Fruit fly (Drosophila melanogaster): ENCODE data around the gene HIP.

HIP gene

DNA sequence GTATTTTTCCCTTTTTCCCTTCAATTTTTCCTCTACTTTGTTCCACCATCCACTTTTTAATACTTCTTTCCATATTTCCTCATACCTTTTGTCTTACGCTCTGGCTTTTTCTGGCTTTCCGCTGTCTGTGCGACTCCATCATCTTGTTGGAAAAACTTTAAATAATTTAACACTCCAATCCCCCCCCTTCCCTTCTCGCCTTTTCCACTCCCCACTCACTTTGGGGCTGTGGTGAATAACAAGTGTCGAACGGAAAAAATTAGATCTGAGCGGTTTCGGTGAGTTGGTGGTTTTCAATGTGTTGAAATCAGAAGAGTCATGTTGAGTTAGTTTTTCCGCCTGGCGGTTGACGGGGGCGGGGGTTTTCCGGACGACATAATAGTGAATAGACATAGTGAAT, 31.9 kb upstream of the HIP start:
- TF ChIP-seq Myc (optimal IDR thresholded peaks at IDR 0.05) (no peak), psq (GFP tag; optimal IDR thresholded peaks at IDR 0.05) (no peak), N (GFP tag; optimal IDR thresholded peaks at IDR 0.05) (no peak), br (GFP tag; optimal IDR thresholded peaks at IDR 0.05) (no peak), Rel (GFP tag; optimal IDR thresholded peaks at IDR 0.05) (no peak), Rel (tag; optimal IDR thresholded peaks at IDR 0.05) (no peak), dl (GFP tag; optimal IDR thresholded peaks at IDR 0.05; ENCODE audit: insufficient read depth in 1 of 2, partially characterized antibody in 2 of 2) (no peak), dsf (GFP tag; optimal IDR thresholded peaks at IDR 0.05; ENCODE audit: borderline replicate concordance) (no peak), pan (optimal IDR thresholded peaks at IDR 0.05) (no peak), h (GFP tag; optimal IDR thresholded peaks at IDR 0.05) (no peak), Hr83 (GFP tag; optimal IDR thresholded peaks at IDR 0.05; ENCODE audit: poor library complexity, severe bottlenecking) (no peak), jim (GFP tag; optimal IDR thresholded peaks at IDR 0.05) (no peak), Mio (GFP tag; optimal IDR thresholded peaks at IDR 0.05) (no peak), Vsx2 (GFP tag; optimal IDR thresholded peaks at IDR 0.05; ENCODE audit: partially characterized antibody) (no peak), sage (GFP tag; optimal IDR thresholded peaks at IDR 0.05) (no peak), Sp1 (GFP tag; optimal IDR thresholded peaks at IDR 0.05) (no peak), sv (GFP tag; optimal IDR thresholded peaks at IDR 0.05) (no peak)

DNA sequence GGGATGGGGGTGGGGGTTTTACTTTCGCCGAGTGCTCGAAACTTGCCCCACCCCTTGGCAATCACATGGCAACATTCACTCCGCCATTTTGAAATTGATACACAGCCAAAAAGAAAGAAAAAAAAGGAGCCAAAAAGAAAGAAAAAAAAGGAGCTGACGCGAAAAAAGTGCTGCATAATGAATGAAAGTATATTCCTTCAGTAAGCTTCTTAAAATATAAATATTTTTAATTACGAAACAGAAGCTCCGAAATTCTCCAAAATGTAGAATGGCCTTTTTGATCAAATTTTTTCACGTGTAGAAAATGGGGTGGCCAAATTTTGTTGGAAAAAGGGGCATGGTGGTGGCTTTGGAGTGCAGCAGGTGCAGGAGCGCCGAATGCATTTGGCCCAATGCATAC, 30.7 kb upstream of the HIP start:
- TF ChIP-seq br (GFP tag; optimal IDR thresholded peaks at IDR 0.05) (peak; percentile 5), rgr (GFP tag; optimal IDR thresholded peaks at IDR 0.05) (peak; percentile 48), dsf (GFP tag; optimal IDR thresholded peaks at IDR 0.05; ENCODE audit: borderline replicate concordance) (no peak), Hr78 (GFP tag; optimal IDR thresholded peaks at IDR 0.05) (no peak), fru (GFP tag; optimal IDR thresholded peaks at IDR 0.05) (peak; percentile 27), Abd-B (GFP tag; optimal IDR thresholded peaks at IDR 0.05) (no peak), h (GFP tag; optimal IDR thresholded peaks at IDR 0.05) (peak; percentile 45), foxo (GFP tag; optimal IDR thresholded peaks at IDR 0.05) (peak in 1 of 2 experiments; percentile 37), Sp1 (GFP tag; optimal IDR thresholded peaks at IDR 0.05) (peak; percentile 47), Hr83 (GFP tag; optimal IDR thresholded peaks at IDR 0.05; ENCODE audit: poor library complexity, severe bottlenecking) (no peak), Mio (GFP tag; optimal IDR thresholded peaks at IDR 0.05) (no peak), GATAd (GFP tag; optimal IDR thresholded peaks at IDR 0.05) (no peak), tai (GFP tag; optimal IDR thresholded peaks at IDR 0.05) (no peak), brk (GFP tag; optimal IDR thresholded peaks at IDR 0.05) (no peak), pan (optimal IDR thresholded peaks at IDR 0.05) (no peak), Hnf4 (GFP tag; optimal IDR thresholded peaks at IDR 0.05) (peak; percentile 9), woc (GFP tag; optimal IDR thresholded peaks at IDR 0.05) (peak; percentile 8), Rel (GFP tag; optimal IDR thresholded peaks at IDR 0.05) (no peak), Rel (tag; optimal IDR thresholded peaks at IDR 0.05) (no peak), OdsH (GFP tag; optimal IDR thresholded peaks at IDR 0.05) (peak; percentile 23), sage (GFP tag; optimal IDR thresholded peaks at IDR 0.05) (no peak), dmrt93B (GFP tag; optimal IDR thresholded peaks at IDR 0.05) (peak; percentile 0), CG32264 (GFP tag; optimal IDR thresholded peaks at IDR 0.05) (no peak), lola (GFP tag; optimal IDR thresholded peaks at IDR 0.05) (no peak), HLH106 (tag; optimal IDR thresholded peaks at IDR 0.05) (peak; percentile 7), CrebA (GFP tag; optimal IDR thresholded peaks at IDR 0.05; ENCODE audit: borderline replicate concordance) (no peak), ey (GFP tag; optimal IDR thresholded peaks at IDR 0.05) (peak; percentile 39), sv (GFP tag; optimal IDR thresholded peaks at IDR 0.05) (no peak), psq (GFP tag; optimal IDR thresholded peaks at IDR 0.05) (peak; percentile 20), usp (GFP tag; optimal IDR thresholded peaks at IDR 0.05) (no peak), Vsx2 (GFP tag; optimal IDR thresholded peaks at IDR 0.05; ENCODE audit: partially characterized antibody) (no peak)

DNA sequence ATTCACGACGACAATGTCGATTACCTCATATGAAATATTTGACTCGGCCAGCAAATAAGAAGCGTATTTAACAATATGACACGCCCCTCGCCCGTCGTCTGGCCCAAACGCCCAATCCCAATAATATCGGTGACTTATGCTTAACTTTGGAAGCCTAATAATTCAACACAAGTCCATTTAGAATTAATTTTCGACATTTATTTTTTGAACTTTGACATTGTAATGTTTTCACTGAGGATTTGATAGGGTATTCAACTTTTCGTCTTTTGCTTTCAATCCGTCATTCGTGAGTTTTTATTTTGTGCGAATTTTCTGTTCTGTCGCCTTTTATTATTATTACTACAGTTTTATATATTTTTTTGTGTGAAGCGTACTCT, 26.5 kb upstream of the HIP start:
- peak; percentile 3 for TF ChIP-seq Sp1 (GFP tag; optimal IDR thresholded peaks at IDR 0.05)
- no peak for TF ChIP-seq pan (optimal IDR thresholded peaks at IDR 0.05)
- TF ChIP-seq Abd-B (GFP tag; optimal IDR thresholded peaks at IDR 0.05) = no peak
- TF ChIP-seq tai (GFP tag; optimal IDR thresholded peaks at IDR 0.05) = no peak
- no peak for TF ChIP-seq dmrt93B (GFP tag; optimal IDR thresholded peaks at IDR 0.05)
- TF ChIP-seq lola (GFP tag; optimal IDR thresholded peaks at IDR 0.05) = no peak
- no peak for TF ChIP-seq br (GFP tag; optimal IDR thresholded peaks at IDR 0.05)
- no peak for TF ChIP-seq h (GFP tag; optimal IDR thresholded peaks at IDR 0.05)
- TF ChIP-seq rgr (GFP tag; optimal IDR thresholded peaks at IDR 0.05) = peak; percentile 1
- TF ChIP-seq usp (GFP tag; optimal IDR thresholded peaks at IDR 0.05) = no peak
- TF ChIP-seq brk (GFP tag; optimal IDR thresholded peaks at IDR 0.05) = no peak
- no peak for TF ChIP-seq GATAd (GFP tag; optimal IDR thresholded peaks at IDR 0.05)
- no peak for TF ChIP-seq Dif (GFP tag; optimal IDR thresholded peaks at IDR 0.05; ENCODE audit: partially characterized antibody)
- peak in 1 of 2 experiments; percentile 45 for TF ChIP-seq foxo (GFP tag; optimal IDR thresholded peaks at IDR 0.05)
- TF ChIP-seq woc (GFP tag; optimal IDR thresholded peaks at IDR 0.05) = no peak
- TF ChIP-seq N (GFP tag; optimal IDR thresholded peaks at IDR 0.05) = no peak
- TF ChIP-seq OdsH (GFP tag; optimal IDR thresholded peaks at IDR 0.05) = peak; percentile 43
- no peak for TF ChIP-seq CG9705 (GFP tag; optimal IDR thresholded peaks at IDR 0.05)
- TF ChIP-seq psq (GFP tag; optimal IDR thresholded peaks at IDR 0.05) = no peak
- peak; percentile 43 for TF ChIP-seq fru (GFP tag; optimal IDR thresholded peaks at IDR 0.05)
- TF ChIP-seq Rel (GFP tag; optimal IDR thresholded peaks at IDR 0.05) = no peak
- TF ChIP-seq Rel (tag; optimal IDR thresholded peaks at IDR 0.05) = no peak
- TF ChIP-seq sv (GFP tag; optimal IDR thresholded peaks at IDR 0.05) = no peak
- TF ChIP-seq dl (GFP tag; optimal IDR thresholded peaks at IDR 0.05; ENCODE audit: insufficient read depth in 1 of 2, partially characterized antibody in 2 of 2) = no peak
- no peak for TF ChIP-seq Vsx2 (GFP tag; optimal IDR thresholded peaks at IDR 0.05; ENCODE audit: partially characterized antibody)
- TF ChIP-seq sage (GFP tag; optimal IDR thresholded peaks at IDR 0.05) = no peak
- TF ChIP-seq Dfd (GFP tag; optimal IDR thresholded peaks at IDR 0.05) = no peak
- no peak for TF ChIP-seq CrebA (GFP tag; optimal IDR thresholded peaks at IDR 0.05; ENCODE audit: borderline replicate concordance)
- TF ChIP-seq ey (GFP tag; optimal IDR thresholded peaks at IDR 0.05) = peak; percentile 18
- no peak for TF ChIP-seq Myc (optimal IDR thresholded peaks at IDR 0.05)
- peak; percentile 7 for TF ChIP-seq HLH106 (tag; optimal IDR thresholded peaks at IDR 0.05)

Data from whole organism, wandering third instar larva.